Worm (Caenorhabditis elegans) whole organism, L1 larva: ENCODE results near the gene clec-80.

Source experiments
- C04F5.9 ChIP-seq: sonication (generic microtip); optimal IDR thresholded peaks from 2 replicates; lab custom pipeline; 2016; ENCODE audit warnings: missing genetic modification characterization, missing compliant biosample characterization
- C34B4.2 ChIP-seq: sonication (generic microtip); optimal IDR thresholded peaks from 2 replicates; lab custom pipeline; 2017; ENCODE audit warnings: mild to moderate bottlenecking, missing genetic modification characterization, missing compliant biosample characterization
- Y116A8C.19 ChIP-seq: sonication (generic microtip); optimal IDR thresholded peaks from 2 replicates; lab custom pipeline; 2016; ENCODE audit warnings: missing compliant biosample characterization, missing genetic modification characterization, borderline replicate concordance
- aly-2 ChIP-seq: fragments of 150-350 bp; optimal IDR thresholded peaks from 2 replicates; lab custom pipeline; 2014; ENCODE audit warnings: missing biosample characterization, missing genetic modification characterization
- ama-1 ChIP-seq: fragments of 150-350 bp; optimal IDR thresholded peaks from 2 replicates; lab custom pipeline; 2014
- ceh-63 ChIP-seq: fragments of 200-800 bp; sonication (Bioruptor generic); optimal IDR thresholded peaks from 2 replicates; lab custom pipeline; 2018; ENCODE audit warnings: mild to moderate bottlenecking, missing genetic modification characterization, missing compliant biosample characterization
- ceh-82 ChIP-seq, 3 experiments: fragments of 150-350 bp in 1 of 3; sonication (generic microtip) in 2 of 3; optimal IDR thresholded peaks; 2 replicates each; lab custom pipeline; 2014 to 2017; ENCODE audit warnings: missing biosample characterization in 3 of 3, missing genetic modification characterization in 3 of 3
- ceh-88 ChIP-seq: fragments of 200-800 bp; sonication (Bioruptor generic); IDR thresholded peaks from 2 replicates; pipeline ENCODE4 v1.3.6; 2022; ENCODE audit warnings: missing genetic modification characterization, missing compliant biosample characterization
- ces-1 ChIP-seq: fragments of 150-350 bp; optimal IDR thresholded peaks from 2 replicates; lab custom pipeline; 2014; ENCODE audit warnings: missing biosample characterization, missing genetic modification reagents, missing genetic modification characterization
- dpl-1 ChIP-seq, 3 experiments: fragments of 150-350 bp in 2 of 3; sonication (generic microtip) in 1 of 3; optimal IDR thresholded peaks; 2 replicates each; lab custom pipeline; 2014 to 2017; ENCODE audit warnings: missing biosample characterization in 3 of 3, missing genetic modification characterization in 3 of 3, missing genetic modification reagents in 3 of 3
- dsc-1 ChIP-seq: sonication (generic microtip); optimal IDR thresholded peaks from 2 replicates; lab custom pipeline; 2016; ENCODE audit warnings: mild to moderate bottlenecking, missing genetic modification characterization, missing compliant biosample characterization
- efl-1 ChIP-seq, 4 experiments: fragments of 150-350 bp; optimal IDR thresholded peaks in 3 of 4; peaks in 1 of 4; 1 replicate in 1 of 4; 2 replicates in 3 of 4; lab custom pipeline; 2014; ENCODE audit warnings: missing biosample characterization in 2 of 4, missing genetic modification characterization in 2 of 4, missing genetic modification reagents in 2 of 4
- efl-3 ChIP-seq: fragments of 200-800 bp; sonication (Bioruptor generic); optimal IDR thresholded peaks from 2 replicates; lab custom pipeline; 2018; ENCODE audit warnings: mild to moderate bottlenecking, missing genetic modification characterization, missing compliant biosample characterization
- egl-27 ChIP-seq, 2 experiments: fragments of 150-350 bp in 1 of 2; sonication (generic microtip); optimal IDR thresholded peaks; 3 replicates each; lab custom pipeline; 2017 to 2018; ENCODE audit warnings: missing biosample characterization in 2 of 2, missing genetic modification characterization in 2 of 2, missing genetic modification reagents in 2 of 2
- elt-2 ChIP-seq: sonication (generic microtip); optimal IDR thresholded peaks from 2 replicates; lab custom pipeline; 2016; ENCODE audit warnings: missing genetic modification characterization, mild to moderate bottlenecking, inconsistent platforms, missing compliant biosample characterization, missing genetic modification reagents
- ets-5 ChIP-seq: fragments of 200-800 bp; sonication (Bioruptor generic); IDR thresholded peaks from 2 replicates; pipeline ENCODE4 v1.3.6; 2022; ENCODE audit warnings: missing genetic modification characterization, missing compliant biosample characterization
- hlh-4 ChIP-seq: sonication (generic microtip); optimal IDR thresholded peaks from 2 replicates; lab custom pipeline; 2016; ENCODE audit warnings: mild to moderate bottlenecking, missing genetic modification characterization, missing compliant biosample characterization
- lin-13 ChIP-seq: fragments of 150-350 bp; optimal IDR thresholded peaks from 2 replicates; lab custom pipeline; 2014; ENCODE audit warnings: missing biosample characterization, missing genetic modification reagents, missing genetic modification characterization
- lsy-2 ChIP-seq, 2 experiments: fragments of 150-350 bp; optimal IDR thresholded peaks; 2 replicates each; lab custom pipeline; 2014; ENCODE audit warnings: missing biosample characterization in 2 of 2, missing genetic modification characterization in 2 of 2
- mab-9 ChIP-seq: fragments of 200-800 bp; sonication (Bioruptor generic); IDR thresholded peaks from 2 replicates; pipeline ENCODE4 v1.3.6; 2022; ENCODE audit warnings: missing genetic modification reagents, missing genetic modification characterization, missing compliant biosample characterization
- nhr-12 ChIP-seq: sonication (generic microtip); optimal IDR thresholded peaks from 2 replicates; lab custom pipeline; 2017; ENCODE audit warnings: missing biosample characterization, missing genetic modification characterization
- nhr-28 ChIP-seq: fragments of 150-350 bp; optimal IDR thresholded peaks from 2 replicates; lab custom pipeline; 2014; ENCODE audit warnings: missing biosample characterization, missing genetic modification characterization
- nhr-84 ChIP-seq: sonication (generic microtip); optimal IDR thresholded peaks from 2 replicates; lab custom pipeline; 2017; ENCODE audit warnings: missing biosample characterization, missing genetic modification characterization
- nhr-85 ChIP-seq: sonication (generic microtip); peaks from one replicate; lab custom pipeline; 2016; ENCODE audit warnings: missing genetic modification characterization, inconsistent platforms, missing compliant biosample characterization
- snpc-4 ChIP-seq: fragments of 150-350 bp; optimal IDR thresholded peaks from 2 replicates; lab custom pipeline; 2014; ENCODE audit warnings: missing biosample characterization, missing genetic modification characterization
- sptf-1 ChIP-seq: fragments of 150-350 bp; optimal IDR thresholded peaks from 2 replicates; lab custom pipeline; 2014; ENCODE audit warnings: missing biosample characterization, missing genetic modification characterization
- tlp-1 ChIP-seq: fragments of 150-350 bp; optimal IDR thresholded peaks from 2 replicates; lab custom pipeline; 2014; ENCODE audit warnings: missing biosample characterization, missing genetic modification characterization
- unc-86 ChIP-seq: sonication (generic microtip); optimal IDR thresholded peaks from 2 replicates; lab custom pipeline; 2016; ENCODE audit warnings: missing genetic modification characterization, missing compliant biosample characterization
- xbp-1 ChIP-seq: sonication (generic microtip); optimal IDR thresholded peaks from 2 replicates; lab custom pipeline; 2016; ENCODE audit warnings: missing genetic modification characterization, missing compliant biosample characterization
- zag-1 ChIP-seq: fragments of 150-350 bp; optimal IDR thresholded peaks from 2 replicates; lab custom pipeline; 2014; ENCODE audit warnings: missing biosample characterization, missing genetic modification characterization
- zip-4 ChIP-seq: fragments of 200-800 bp; sonication (Bioruptor generic); optimal IDR thresholded peaks from 2 replicates; lab custom pipeline; 2018; ENCODE audit warnings: mild to moderate bottlenecking, missing genetic modification characterization, moderate library complexity, missing compliant biosample characterization
- ztf-11 ChIP-seq, 2 experiments: sonication (generic microtip); optimal IDR thresholded peaks; 2 replicates each; lab custom pipeline; 2016 to 2017; ENCODE audit warnings: missing genetic modification characterization in 2 of 2, missing biosample characterization in 1 of 2, missing compliant biosample characterization in 1 of 2
- ztf-4 ChIP-seq: fragments of 150-350 bp; optimal IDR thresholded peaks from 2 replicates; lab custom pipeline; 2014; ENCODE audit warnings: missing biosample characterization, missing genetic modification characterization

clec-80 gene

DNA sequence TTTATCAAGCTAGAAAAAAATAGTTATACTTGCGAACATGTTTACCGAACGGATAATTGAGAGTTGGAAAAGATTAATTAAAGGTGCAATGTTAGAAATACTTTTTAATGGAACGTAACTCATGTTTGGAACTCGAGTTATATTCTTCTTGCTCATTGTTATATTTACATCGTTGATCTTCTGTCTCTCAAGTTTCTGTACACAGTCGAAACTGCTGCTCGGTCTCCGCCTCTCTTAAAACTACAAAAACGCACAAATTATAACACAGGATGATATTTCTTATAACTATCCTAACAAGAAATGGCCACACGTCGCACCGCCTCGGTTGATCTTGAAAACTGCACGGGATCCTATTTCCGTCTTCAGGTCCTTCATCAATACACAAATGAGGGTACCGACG lies 11.0 kb downstream of the clec-80 start, which contains the start of gene pudl-2:
Gene pudl-2, plus strand, starts transcription at position 301 of the 400 bp plus-strand sequence.
- TF ChIP-seq ztf-11 (tag; optimal IDR thresholded peaks at IDR 0.05; lab: Kevin White, UChicago), result no peak
- no peak for TF ChIP-seq elt-2 (tag; lab: Kevin White, UChicago)
- TF ChIP-seq mab-9 (GFP tag; lab: Robert Waterston, UW), result no peak
- no peak for TF ChIP-seq ces-1 (GFP tag; lab: Kevin White, UChicago)
- no peak for TF ChIP-seq dpl-1 (GFP tag; optimal IDR thresholded peaks at IDR 0.05; lab: Kevin White, UChicago)
- TF ChIP-seq zip-4 (GFP tag; lab: Kevin White, UChicago), result no peak
- TF ChIP-seq efl-3, result no peak
- TF ChIP-seq sptf-1 (tag; lab: Kevin White, UChicago), result no peak
- no peak for TF ChIP-seq nhr-12 (tag; lab: Kevin White, UChicago)
- no peak for TF ChIP-seq ets-5
- no peak for TF ChIP-seq ceh-82 (tag; optimal IDR thresholded peaks at IDR 0.05; lab: Kevin White, UChicago)
- no peak for TF ChIP-seq unc-86 (tag; lab: Kevin White, UChicago)
- no peak for TF ChIP-seq hlh-4 (tag; lab: Kevin White, UChicago)
- TF ChIP-seq ceh-88 (GFP tag; lab: Robert Waterston, UW), result no peak

DNA sequence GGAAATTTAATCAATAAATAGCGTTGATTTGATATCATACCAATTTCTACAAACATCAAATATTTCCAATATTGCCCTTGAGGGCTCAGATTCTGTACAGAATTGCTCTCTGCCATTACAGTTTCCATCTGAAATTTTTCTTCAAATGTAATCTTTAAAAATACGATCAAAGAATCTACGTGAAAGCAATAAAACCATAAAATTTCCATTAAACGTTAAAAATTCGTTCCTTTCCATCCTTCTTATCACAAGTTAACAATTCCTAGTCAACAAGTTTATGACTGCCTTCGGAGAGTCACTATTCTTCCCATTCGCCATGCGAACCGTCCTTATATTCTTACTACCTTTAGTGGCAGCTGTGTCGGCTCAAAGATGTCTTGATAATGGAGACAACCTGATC lies 11.8 kb downstream of the clec-80 start, which contains the start of gene clec-82:
Gene clec-82, plus strand, starts transcription at position 301 of the 400 bp plus-strand sequence.
- TF ChIP-seq ztf-4 (tag; lab: Kevin White, UChicago), result no peak
- TF ChIP-seq efl-3, result no peak
- no peak for TF ChIP-seq dsc-1
- no peak for TF ChIP-seq snpc-4 (tag; lab: Kevin White, UChicago)
- TF ChIP-seq nhr-84, result no peak
- no peak for TF ChIP-seq ceh-63
- TF ChIP-seq nhr-28 (tag; lab: Kevin White, UChicago), result no peak
- no peak for TF ChIP-seq lsy-2 (tag; optimal IDR thresholded peaks at IDR 0.05; lab: Kevin White, UChicago)
- no peak for TF ChIP-seq Y116A8C.19 (tag; lab: Kevin White, UChicago)
- TF ChIP-seq C34B4.2, result no peak
- TF ChIP-seq tlp-1 (tag; lab: Kevin White, UChicago), result no peak
- no peak for TF ChIP-seq ama-1
- TF ChIP-seq, all 84 proteins: peak for 0

DNA sequence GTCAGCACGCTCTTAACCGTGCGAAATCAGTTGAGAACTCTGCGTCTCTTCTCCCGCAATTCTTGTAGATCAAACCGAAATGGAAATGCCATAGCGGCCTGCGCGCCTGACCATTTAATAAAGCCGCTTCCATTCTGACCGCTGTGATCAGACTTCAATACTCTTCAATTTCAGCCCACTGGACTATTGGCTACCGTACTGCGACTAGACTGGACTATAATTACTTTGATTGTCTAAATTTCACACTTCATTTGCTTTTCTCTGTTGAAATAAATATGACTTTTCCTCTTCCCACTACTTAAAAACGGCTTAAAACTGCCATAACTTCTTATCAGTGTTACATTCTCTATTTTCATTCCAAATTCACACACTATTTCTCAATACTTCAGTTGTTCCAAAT lies 14.8 kb downstream of the clec-80 start, which contains the start of gene Y54G2A.7:
Gene Y54G2A.7, plus strand, starts transcription at position 301 of the 400 bp plus-strand sequence.
- TF ChIP-seq nhr-85 (tag; lab: Kevin White, UChicago) (no peak), Y116A8C.19 (tag; lab: Kevin White, UChicago) (no peak), zag-1 (tag; lab: Kevin White, UChicago) (no peak), elt-2 (tag; lab: Kevin White, UChicago) (no peak), C04F5.9 (tag; lab: Kevin White, UChicago) (no peak), tlp-1 (tag; lab: Kevin White, UChicago) (no peak), zip-4 (GFP tag; lab: Kevin White, UChicago) (no peak), mab-9 (GFP tag; lab: Robert Waterston, UW) (no peak), xbp-1 (tag; lab: Kevin White, UChicago) (no peak)

DNA sequence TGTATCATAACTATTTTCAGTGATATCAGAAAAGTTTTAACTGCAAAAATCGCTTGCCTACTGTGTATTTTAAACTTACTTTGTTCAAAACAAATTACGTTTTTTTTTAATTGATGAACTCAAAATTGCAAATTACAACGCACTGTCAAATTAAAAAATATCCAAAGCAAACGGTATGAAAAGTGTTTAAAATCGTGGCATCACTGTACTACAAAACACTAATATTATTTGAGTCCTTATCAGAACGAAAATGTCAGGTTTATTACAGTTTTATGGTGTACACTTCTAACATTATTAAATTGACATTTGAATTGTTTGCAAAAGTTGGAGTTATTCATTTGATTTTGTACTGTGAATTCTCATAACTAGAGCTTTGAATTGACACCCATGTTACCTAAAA lies 17.7 kb downstream of the clec-80 start, which contains the start of gene clec-83:
Gene clec-83, minus strand, starts transcription at position 213 of the 400 bp plus-strand sequence.
- TF ChIP-seq egl-27 (tag; optimal IDR thresholded peaks at IDR 0.05; lab: Kevin White, UChicago) (no peak), efl-1 (optimal IDR thresholded peaks at IDR 0.05; lab: Kevin White, UChicago) (no peak), efl-1 (GFP tag; optimal IDR thresholded peaks at IDR 0.05 in 1 of 2; lab: Kevin White, UChicago) (peak in 1 of 2 experiments; percentile 8)

DNA sequence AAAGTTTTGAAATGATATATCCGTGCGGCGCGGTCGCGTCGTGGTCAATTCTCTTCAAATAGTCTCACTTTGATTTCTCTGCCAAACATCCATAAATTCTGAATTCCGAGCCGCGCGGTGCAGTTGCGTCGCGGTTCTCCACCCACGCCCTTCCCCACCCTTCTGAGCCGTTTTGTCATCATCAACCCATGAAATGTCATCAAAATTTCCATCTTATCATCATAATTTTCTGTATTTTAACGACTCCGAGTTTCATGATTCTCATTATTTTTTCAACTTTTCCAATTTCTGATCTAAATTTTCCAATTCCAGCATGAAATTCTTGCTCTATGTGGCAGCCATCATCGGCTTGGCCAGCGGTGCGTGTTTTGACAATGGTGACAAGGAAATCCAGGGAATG lies 18.6 kb downstream of the clec-80 start, which contains the start of gene clec-84:
Gene clec-84, plus strand, starts transcription at position 301 of the 400 bp plus-strand sequence.
- no peak for TF ChIP-seq dsc-1
- no peak for TF ChIP-seq aly-2 (tag; lab: Kevin White, UChicago)
- no peak for TF ChIP-seq zip-4 (GFP tag; lab: Kevin White, UChicago)
- no peak for TF ChIP-seq lin-13
- no peak for TF ChIP-seq nhr-28 (tag; lab: Kevin White, UChicago)
- TF ChIP-seq, all 84 proteins: peak for 0
